Worm (Caenorhabditis elegans): Measurements from ENCODE around the gene C08E8.4.
"Not testable (repeated sequence)": the region's sequence is repeated elsewhere in the genome, so short reads cannot be mapped to it uniquely, and the experiment has no call there.

Gene C08E8.4

ce11 chrV:18389046-18389445 lies 17.4 kb downstream of the C08E8.4 start, which contains the start of the genes Y51A2B.4 and Y51A2B.5:
Gene Y51A2B.4, minus strand, starts transcription at chrV:18389146.
Gene Y51A2B.5, plus strand, starts transcription at chrV:18389277.
- no peak for TF ChIP-seq egl-27 (tag; optimal IDR thresholded peaks at IDR 0.05)
- TF ChIP-seq lin-14 (GFP tag; optimal IDR thresholded peaks at IDR 0.05), result no peak
- no peak for TF ChIP-seq nhr-28 (tag; optimal IDR thresholded peaks at IDR 0.05)
- TF ChIP-seq lir-3 (tag; optimal IDR thresholded peaks at IDR 0.05; ENCODE audit: poor library complexity), result no peak
- no peak for TF ChIP-seq fkh-8 (tag; optimal IDR thresholded peaks at IDR 0.05)
- TF ChIP-seq unc-62 (GFP tag; optimal IDR thresholded peaks at IDR 0.05), result no peak
- TF ChIP-seq elt-3 (tag; optimal IDR thresholded peaks at IDR 0.05), result no peak
- TF ChIP-seq nhr-12 (tag; optimal IDR thresholded peaks at IDR 0.05), result no peak
- TF ChIP-seq zag-1 (tag; optimal IDR thresholded peaks at IDR 0.05), result no peak
- no peak for TF ChIP-seq mab-9 (GFP tag; IDR thresholded peaks at IDR 0.05)
- TF ChIP-seq efl-1 (optimal IDR thresholded peaks at IDR 0.05), result no peak
- no peak for TF ChIP-seq efl-1 (GFP tag; optimal IDR thresholded peaks at IDR 0.05 in 1 of 2)
- TF ChIP-seq fos-1 (tag; optimal IDR thresholded peaks at IDR 0.05), result no peak
- TF ChIP-seq lin-15B (tag; optimal IDR thresholded peaks at IDR 0.05), result no peak
- no peak for TF ChIP-seq hpl-2 (GFP tag; optimal IDR thresholded peaks at IDR 0.05)
- no peak for TF ChIP-seq efl-3 (GFP tag; optimal IDR thresholded peaks at IDR 0.05)
- no peak for TF ChIP-seq unc-30 (tag; optimal IDR thresholded peaks at IDR 0.05)
- TF ChIP-seq sup-37 (GFP tag; optimal IDR thresholded peaks at IDR 0.05), result no peak
- TF ChIP-seq dsc-1 (tag; optimal IDR thresholded peaks at IDR 0.05), result no peak
- no peak for TF ChIP-seq tlp-1 (tag; optimal IDR thresholded peaks at IDR 0.05)

DNA sequence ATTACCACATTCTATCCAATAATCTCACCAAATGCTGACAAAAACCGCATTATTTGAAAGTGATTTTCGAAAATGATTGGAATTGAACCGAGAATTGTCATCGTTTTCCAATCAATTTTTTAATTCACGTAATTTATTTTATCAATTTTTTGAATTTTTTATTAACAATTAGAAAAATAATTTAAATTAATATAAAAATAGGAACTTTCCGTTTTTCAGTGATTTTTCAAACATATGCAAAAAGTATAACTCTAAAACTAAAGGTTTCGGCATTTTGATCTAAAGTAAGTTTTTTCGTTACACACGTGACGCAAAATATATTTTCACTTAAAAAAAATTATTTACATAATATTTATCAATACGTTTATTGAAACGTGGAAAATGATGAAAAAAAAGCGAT lies 22.6 kb downstream of the C08E8.4 start, which contains the start of gene Y51A2B.6:
Y51A2B.6 (minus strand) TSS at position 101 of the 400 bp plus-strand sequence.
- TF ChIP-seq ztf-11 (tag; optimal IDR thresholded peaks at IDR 0.05) (no peak), C34B4.2 (tag; optimal IDR thresholded peaks at IDR 0.05) (no peak), skn-1 (tag; optimal IDR thresholded peaks at IDR 0.05) (no peak), nhr-47 (tag; optimal IDR thresholded peaks at IDR 0.05) (no peak), fkh-8 (tag; optimal IDR thresholded peaks at IDR 0.05) (no peak), ceh-82 (tag; optimal IDR thresholded peaks at IDR 0.05) (no peak)

DNA sequence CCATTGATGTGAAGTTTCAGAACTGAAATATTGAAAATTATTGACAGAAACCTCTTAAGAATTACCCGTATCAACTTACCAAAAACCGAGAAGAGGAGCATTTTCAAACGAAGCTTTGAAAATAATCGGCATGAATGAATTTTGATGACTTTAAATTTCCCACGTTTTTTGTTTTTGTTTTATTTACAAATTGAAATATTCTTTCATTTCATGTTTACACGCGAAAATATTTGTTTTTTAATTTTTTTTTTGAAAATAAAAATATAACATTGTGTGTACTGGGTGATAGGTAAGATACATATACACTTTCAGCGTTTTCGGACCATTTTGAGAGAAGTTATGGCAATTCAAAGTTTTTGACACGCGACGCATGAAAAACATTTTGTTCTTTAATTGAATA lies 24.0 kb downstream of the C08E8.4 start, which contains the start of gene Y51A2B.9:
Y51A2B.9 (minus strand) TSS at position 101 of the 400 bp plus-strand sequence.
- TF ChIP-seq lin-15B (tag; optimal IDR thresholded peaks at IDR 0.05) (no peak), C16A3.4 (tag; optimal IDR thresholded peaks at IDR 0.05) (no peak), nhr-85 (tag) (no peak), alr-1 (tag; optimal IDR thresholded peaks at IDR 0.05; ENCODE audit: borderline replicate concordance) (no peak), C34B4.2 (tag; optimal IDR thresholded peaks at IDR 0.05) (no peak), C04F5.9 (tag; optimal IDR thresholded peaks at IDR 0.05) (no peak), ceh-63 (GFP tag; optimal IDR thresholded peaks at IDR 0.05) (no peak)

- TF ChIP-seq efl-1 (optimal IDR thresholded peaks at IDR 0.05), result no peak
- peak in 1 of 2 experiments; percentile 6 for TF ChIP-seq efl-1 (GFP tag; optimal IDR thresholded peaks at IDR 0.05 in 1 of 2)
- no peak for TF ChIP-seq nhr-237 (tag; optimal IDR thresholded peaks at IDR 0.05)
- TF ChIP-seq unc-86 (tag; optimal IDR thresholded peaks at IDR 0.05), result no peak
Measured at ce11 chrV:18397814-18398213, 26.2 kb downstream of the C08E8.4 start, which contains the start of gene Y51A2B.16. Gene Y51A2B.16, minus strand, starts transcription at chrV:18397914.

- TF ChIP-seq ceh-63 (GFP tag; optimal IDR thresholded peaks at IDR 0.05) (no peak), efl-1 (optimal IDR thresholded peaks at IDR 0.05) (no peak), efl-1 (GFP tag; optimal IDR thresholded peaks at IDR 0.05 in 1 of 2) (peak in 1 of 2 experiments; percentile 90)
Measured at ce11 chrV:18402743-18403142, 31.1 kb downstream of the C08E8.4 start.

- not testable (repeated sequence) for TF ChIP-seq ets-5 (GFP tag; IDR thresholded peaks at IDR 0.05); unc-86 (tag; optimal IDR thresholded peaks at IDR 0.05); fkh-4 (tag; optimal IDR thresholded peaks at IDR 0.05; ENCODE audit: borderline replicate concordance)
Measured at ce11 chrV:18404767-18405166, 33.1 kb downstream of the C08E8.4 start, which contains the start of gene srh-209. Gene srh-209, minus strand, starts transcription at chrV:18404867.
